Fruit fly (Drosophila melanogaster) whole organism: Measurements from ENCODE around the gene Psf1.
"Not testable (repeated sequence)": the region's sequence is repeated elsewhere in the genome, so short reads cannot be mapped to it uniquely, and the experiment has no call there.

Source experiments
- CG8478 ChIP-seq: fragments of >200 bp; optimal IDR thresholded peaks from 2 replicates; lab custom pipeline; 2018; ENCODE audit warnings: inconsistent platforms
- Dll ChIP-seq: fragments of >200 bp; optimal IDR thresholded peaks from 2 replicates; lab custom pipeline; 2017
- EcR ChIP-seq, 2 experiments: fragments of >200 bp; optimal IDR thresholded peaks; 2 replicates each; lab custom pipeline; 2017; ENCODE audit warnings: missing biosample characterization in 2 of 2, missing genetic modification characterization in 2 of 2, missing genetic modification reagents in 2 of 2
- pan ChIP-seq: fragments of >200 bp; optimal IDR thresholded peaks from 2 replicates; lab custom pipeline; 2017
- psq ChIP-seq: fragments of >200 bp; optimal IDR thresholded peaks from 2 replicates; lab custom pipeline; 2017
- usp ChIP-seq: fragments of >200 bp; optimal IDR thresholded peaks from 2 replicates; lab custom pipeline; 2017; ENCODE audit warnings: missing biosample characterization, missing genetic modification characterization, mixed read lengths

The Psf1 gene

DNA sequence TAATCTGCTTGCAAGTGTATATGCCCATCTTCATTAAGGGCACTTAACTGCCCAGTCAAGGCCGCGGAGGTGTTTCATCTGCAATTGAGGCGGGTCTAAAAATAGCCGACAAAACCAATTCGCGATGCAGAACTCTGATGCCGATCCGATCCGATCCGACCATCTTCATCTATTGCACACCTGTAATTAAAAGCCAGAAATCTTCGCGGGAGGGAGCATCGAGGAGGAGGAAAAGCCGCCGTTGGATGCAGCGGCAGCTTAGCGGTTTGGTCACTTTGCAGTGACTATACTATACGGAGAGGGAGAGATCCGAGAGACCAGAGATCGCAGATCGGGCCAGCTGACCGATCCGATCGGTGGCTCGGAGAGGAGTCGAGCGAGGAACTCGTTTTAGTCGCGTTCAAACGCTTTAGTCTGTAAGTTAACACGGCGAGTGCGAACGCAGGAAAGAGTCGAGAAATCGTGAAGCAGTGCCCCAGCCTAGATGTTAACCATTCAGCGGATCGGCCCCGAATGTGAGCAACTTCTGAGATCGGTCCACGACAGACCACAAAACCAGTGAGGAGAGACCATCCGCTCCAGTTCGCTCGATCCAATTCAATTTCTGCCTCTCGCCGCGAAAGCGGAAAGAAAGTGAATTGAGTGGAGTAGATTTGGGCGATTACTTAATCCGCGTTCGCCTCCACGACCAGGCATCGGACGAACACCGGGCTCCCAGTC lies 8.7 kb upstream of the Psf1 start, which contains the start of gene tfc:
TSS of gene tfc (plus strand) at position 389 of the 720 bp plus-strand sequence.
- TF ChIP-seq Dll (lab: Kevin White, UChicago) = no peak
- no peak for TF ChIP-seq usp (GFP tag; lab: Kevin White, UChicago)
- TF ChIP-seq EcR (GFP tag; optimal IDR thresholded peaks at IDR 0.05; lab: Kevin White, UChicago) = no peak
- no peak for TF ChIP-seq pan (lab: Kevin White, UChicago)
- TF ChIP-seq CG8478 (lab: Kevin White, UChicago) = no peak

DNA sequence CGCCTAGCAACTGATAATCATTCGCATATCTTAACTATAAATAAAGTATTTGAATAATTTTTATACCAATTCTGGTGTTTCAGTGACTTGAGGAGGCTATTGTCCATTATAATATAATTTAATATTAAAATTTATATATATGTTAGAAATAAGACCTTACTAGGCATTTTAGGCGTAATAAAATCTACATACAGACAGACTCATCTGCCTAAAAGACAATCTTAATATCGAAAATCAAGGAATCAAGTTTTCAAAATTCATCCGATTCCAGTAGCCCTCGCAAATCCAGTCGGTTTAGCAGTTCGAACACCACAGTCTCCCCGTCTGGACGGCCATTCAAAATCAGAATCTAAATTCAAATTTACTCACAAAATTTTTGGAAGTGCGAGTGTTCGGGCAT lies 4.2 kb upstream of the Psf1 start, which contains the start of the genes CG9130 and CG9133:
TSS of gene CG9130 (plus strand) at position 301 of the 400 bp plus-strand sequence.
TSS of gene CG9133 (plus strand) at position 301 of the 400 bp plus-strand sequence.
- TF ChIP-seq usp (GFP tag; lab: Kevin White, UChicago) = no peak
- TF ChIP-seq CG8478 (lab: Kevin White, UChicago) = no peak
- no peak for TF ChIP-seq pan (lab: Kevin White, UChicago)
- no peak for TF ChIP-seq EcR (GFP tag; optimal IDR thresholded peaks at IDR 0.05; lab: Kevin White, UChicago)
- no peak for TF ChIP-seq psq (lab: Kevin White, UChicago)
- no peak for TF ChIP-seq Dll (lab: Kevin White, UChicago)

DNA sequence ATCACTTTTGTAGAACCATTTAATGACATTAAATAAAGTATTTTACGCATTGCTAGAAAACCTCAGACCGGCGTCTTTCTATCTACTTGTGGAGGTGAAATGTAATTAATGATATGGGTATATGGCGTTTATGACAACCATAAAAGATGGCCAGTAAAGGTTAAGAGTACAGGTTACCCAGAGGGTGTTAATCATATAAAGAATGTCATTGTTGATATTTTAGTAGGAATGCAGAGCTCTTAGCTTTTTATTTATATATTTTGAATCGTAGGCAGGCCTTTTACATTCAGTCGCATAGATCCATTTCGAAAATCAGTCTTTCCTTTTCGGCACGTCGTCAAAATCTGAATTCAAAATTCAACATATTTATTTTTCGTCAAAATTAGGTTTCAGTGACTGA lies 2.9 kb upstream of the Psf1 start, which contains the start of gene Bfc:
TSS of gene Bfc (plus strand) at position 301 of the 400 bp plus-strand sequence.
- TF ChIP-seq CG8478 (lab: Kevin White, UChicago) (no peak), usp (GFP tag; lab: Kevin White, UChicago) (no peak), EcR (GFP tag; optimal IDR thresholded peaks at IDR 0.05; lab: Kevin White, UChicago) (no peak), psq (lab: Kevin White, UChicago) (no peak), Dll (lab: Kevin White, UChicago) (no peak), pan (lab: Kevin White, UChicago) (no peak)

DNA sequence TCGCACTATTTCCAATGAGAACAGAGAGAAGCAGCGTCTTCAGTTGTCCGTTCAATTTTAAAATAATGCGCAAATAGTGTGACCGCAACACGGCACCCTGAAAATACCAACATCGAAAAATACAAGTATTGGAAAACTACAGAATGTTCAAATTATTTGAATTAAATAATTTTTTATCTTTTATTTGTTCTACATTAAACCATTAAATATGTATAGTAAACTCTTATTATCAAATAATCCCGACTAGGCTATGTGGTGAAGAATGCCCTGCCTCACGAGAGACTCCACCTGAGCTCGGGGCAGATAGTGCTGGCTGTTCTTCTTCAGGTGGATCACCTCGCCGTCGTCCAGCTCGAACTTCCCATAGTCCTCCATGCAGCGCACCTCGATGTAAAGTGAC lies 654 bp downstream of the Psf1 start, which contains the start of gene CG32318:
TSS of gene CG32318 (minus strand) at position 101 of the 400 bp plus-strand sequence.
- not testable (repeated sequence) for TF ChIP-seq usp (GFP tag; lab: Kevin White, UChicago); psq (lab: Kevin White, UChicago); EcR (GFP tag; optimal IDR thresholded peaks at IDR 0.05; lab: Kevin White, UChicago)

DNA sequence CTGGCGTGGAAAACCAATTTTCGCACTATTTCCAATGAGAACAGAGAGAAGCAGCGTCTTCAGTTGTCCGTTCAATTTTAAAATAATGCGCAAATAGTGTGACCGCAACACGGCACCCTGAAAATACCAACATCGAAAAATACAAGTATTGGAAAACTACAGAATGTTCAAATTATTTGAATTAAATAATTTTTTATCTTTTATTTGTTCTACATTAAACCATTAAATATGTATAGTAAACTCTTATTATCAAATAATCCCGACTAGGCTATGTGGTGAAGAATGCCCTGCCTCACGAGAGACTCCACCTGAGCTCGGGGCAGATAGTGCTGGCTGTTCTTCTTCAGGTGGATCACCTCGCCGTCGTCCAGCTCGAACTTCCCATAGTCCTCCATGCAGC lies 1.7 kb downstream of the Psf1 start, which contains the start of gene Klp61F:
TSS of gene Klp61F (minus strand) at position 101 of the 400 bp plus-strand sequence.
- not testable (repeated sequence) for TF ChIP-seq usp (GFP tag; lab: Kevin White, UChicago); EcR (GFP tag; optimal IDR thresholded peaks at IDR 0.05; lab: Kevin White, UChicago); psq (lab: Kevin White, UChicago)

DNA sequence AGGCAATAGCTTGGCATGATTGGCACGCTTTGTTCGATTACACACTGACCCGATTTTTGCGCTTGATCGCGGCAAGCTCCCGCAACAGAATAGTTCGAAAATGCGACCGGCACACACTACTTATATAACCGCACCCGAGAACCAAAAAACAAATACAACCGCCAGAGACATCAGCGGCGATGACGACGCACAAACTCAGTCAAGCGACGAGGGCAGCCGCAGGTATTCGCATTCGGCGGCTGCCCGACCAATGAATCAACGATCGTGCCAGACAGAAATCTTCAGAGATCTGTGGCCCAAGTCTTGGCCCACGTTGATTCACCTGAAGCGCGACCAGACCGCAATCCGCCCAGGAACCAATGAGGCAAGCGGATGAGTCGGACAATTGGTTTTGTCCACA lies 9.3 kb downstream of the Psf1 start, which contains the start of gene CG9192:
TSS of gene CG9192 (minus strand) at position 101 of the 400 bp plus-strand sequence.
- no peak for TF ChIP-seq EcR (GFP tag; optimal IDR thresholded peaks at IDR 0.05; lab: Kevin White, UChicago)
- TF ChIP-seq Dll (lab: Kevin White, UChicago) = no peak
- no peak for TF ChIP-seq pan (lab: Kevin White, UChicago)
- TF ChIP-seq usp (GFP tag; lab: Kevin White, UChicago) = no peak
- no peak for TF ChIP-seq psq (lab: Kevin White, UChicago)
- TF ChIP-seq CG8478 (lab: Kevin White, UChicago) = no peak

DNA sequence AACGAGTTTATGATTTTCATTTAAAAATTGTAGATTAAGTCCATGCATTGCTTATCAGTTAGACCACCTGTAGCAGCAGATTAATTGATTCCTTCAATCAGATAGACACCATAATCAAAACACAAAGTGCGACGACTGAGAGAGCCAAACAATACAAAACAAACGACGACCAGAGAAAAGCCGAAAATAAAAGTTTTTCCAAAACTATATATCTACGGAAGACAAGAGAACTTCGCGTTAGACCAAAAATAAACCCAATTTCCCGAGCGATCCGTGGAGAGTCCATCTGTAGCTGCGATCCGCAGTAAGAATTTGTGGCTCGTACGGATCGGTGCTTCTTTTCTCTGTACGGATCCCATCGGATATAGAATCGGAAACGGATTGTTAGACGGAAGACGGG lies 12.1 kb downstream of the Psf1 start, which contains the start of gene galene:
TSS of gene galene (plus strand) at position 301 of the 400 bp plus-strand sequence.
- no peak for TF ChIP-seq pan (lab: Kevin White, UChicago)
- TF ChIP-seq psq (lab: Kevin White, UChicago) = no peak
- no peak for TF ChIP-seq Dll (lab: Kevin White, UChicago)
- no peak for TF ChIP-seq usp (GFP tag; lab: Kevin White, UChicago)

DNA sequence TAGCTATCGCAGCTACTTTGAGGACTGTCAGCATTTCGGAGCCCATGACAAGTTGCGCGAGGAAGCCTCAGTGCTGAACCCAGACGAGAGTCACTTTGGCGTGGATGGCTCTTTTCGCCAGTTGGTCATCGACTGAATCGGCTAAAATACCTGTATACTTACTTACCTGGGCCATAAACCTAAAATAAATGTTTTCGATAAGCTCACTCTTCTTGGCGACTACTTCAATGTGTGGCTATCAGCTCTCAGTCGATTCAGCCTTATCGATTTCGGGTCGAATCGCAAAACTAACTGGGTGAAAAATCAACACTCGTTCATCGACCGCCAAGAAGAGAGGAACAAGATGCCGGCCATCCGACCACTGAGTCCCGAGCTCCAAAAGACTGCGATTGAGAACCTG lies 13.6 kb downstream of the Psf1 start, which contains the start of gene CG33966:
TSS of gene CG33966 (plus strand) at position 301 of the 400 bp plus-strand sequence.
- no peak for TF ChIP-seq usp (GFP tag; lab: Kevin White, UChicago)
- no peak for TF ChIP-seq psq (lab: Kevin White, UChicago)
- TF ChIP-seq pan (lab: Kevin White, UChicago) = no peak

DNA sequence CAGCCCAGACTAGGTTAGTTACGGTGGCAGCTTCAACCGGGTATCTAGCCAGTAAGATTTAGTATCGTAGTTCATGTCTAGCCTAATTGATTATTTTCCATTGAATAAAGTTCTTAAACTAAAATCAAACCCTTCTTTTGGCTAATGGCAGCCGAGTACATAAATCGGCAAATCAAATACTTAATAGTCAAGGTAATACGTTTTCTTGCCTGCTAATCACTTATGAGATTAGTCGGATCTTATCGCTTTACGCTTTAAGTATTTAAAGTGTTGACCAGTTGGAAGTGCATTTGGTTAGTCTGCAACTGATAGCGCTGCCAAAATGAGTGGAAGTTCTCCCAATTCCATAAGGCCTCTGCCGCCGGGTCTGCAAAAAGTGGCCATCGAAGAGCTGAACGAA lies 14.9 kb downstream of the Psf1 start, which contains the start of gene CG33965:
TSS of gene CG33965 (plus strand) at position 301 of the 400 bp plus-strand sequence.
- TF ChIP-seq pan (lab: Kevin White, UChicago) = no peak
- TF ChIP-seq usp (GFP tag; lab: Kevin White, UChicago) = no peak
- TF ChIP-seq EcR (GFP tag; optimal IDR thresholded peaks at IDR 0.05; lab: Kevin White, UChicago) = no peak
- no peak for TF ChIP-seq Dll (lab: Kevin White, UChicago)
- TF ChIP-seq psq (lab: Kevin White, UChicago) = no peak
- no peak for TF ChIP-seq CG8478 (lab: Kevin White, UChicago)

DNA sequence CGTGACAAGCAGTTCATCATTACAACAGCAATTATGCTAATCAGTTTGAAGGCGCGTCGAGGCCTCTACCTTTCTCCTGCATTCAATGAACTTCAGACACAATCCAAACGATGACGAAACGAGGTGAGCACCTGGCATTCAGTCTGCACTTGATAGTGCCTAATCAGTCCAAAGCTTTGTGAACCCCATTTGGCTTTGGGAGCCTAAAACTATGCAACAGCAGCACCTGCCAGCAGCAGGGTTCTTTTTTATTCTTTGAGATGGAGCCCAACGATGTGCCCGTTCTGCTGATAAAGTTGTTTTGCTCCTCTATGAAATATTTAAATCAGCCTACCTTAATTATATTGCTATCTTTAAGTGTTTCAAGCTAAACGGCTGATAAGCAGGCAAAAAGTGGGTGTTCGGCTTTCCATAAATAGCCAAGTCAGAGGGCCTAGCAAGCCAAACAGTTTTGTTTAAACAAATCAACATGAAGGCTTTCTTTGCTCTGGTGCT lies 20.1 kb downstream of the Psf1 start, which contains the start of gene LysS:
TSS of gene LysS (plus strand) at position 445 of the 495 bp plus-strand sequence.
- TF ChIP-seq psq (lab: Kevin White, UChicago) (no peak), Dll (lab: Kevin White, UChicago) (no peak), pan (lab: Kevin White, UChicago) (no peak), usp (GFP tag; lab: Kevin White, UChicago) (no peak), EcR (GFP tag; optimal IDR thresholded peaks at IDR 0.05; lab: Kevin White, UChicago) (no peak), CG8478 (lab: Kevin White, UChicago) (no peak)

DNA sequence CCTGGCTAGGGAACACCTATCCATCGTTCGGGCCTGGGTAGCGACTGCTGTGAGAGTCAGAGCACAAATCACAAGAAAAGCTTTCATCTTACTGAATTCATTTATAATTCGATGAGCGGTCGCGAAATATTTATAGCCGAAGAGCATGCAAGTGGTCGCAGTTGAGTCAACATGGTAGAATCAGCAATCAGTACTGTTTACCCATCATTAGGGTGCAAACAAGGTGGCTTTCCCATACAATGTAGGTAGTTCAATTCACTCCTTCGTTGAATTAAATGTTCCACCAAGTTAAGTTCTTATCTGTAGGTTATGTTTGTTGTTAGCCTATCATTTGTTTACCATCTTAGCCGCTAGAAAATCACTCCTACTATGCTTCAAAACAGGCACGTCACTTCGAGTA lies 28.9 kb downstream of the Psf1 start, which contains the start of gene LysP:
TSS of gene LysP (minus strand) at position 101 of the 400 bp plus-strand sequence.
- TF ChIP-seq CG8478 (lab: Kevin White, UChicago) (no peak), EcR (GFP tag; optimal IDR thresholded peaks at IDR 0.05; lab: Kevin White, UChicago) (no peak), usp (GFP tag; lab: Kevin White, UChicago) (no peak), Dll (lab: Kevin White, UChicago) (no peak), psq (lab: Kevin White, UChicago) (no peak), pan (lab: Kevin White, UChicago) (no peak)
